Fruit fly (Drosophila melanogaster) whole organism, embryonic: Measurements from ENCODE around the gene elgi.
A peak's percentile ranks its signal among the peaks of the same experiment; 100 is the strongest.

Source experiments
- BtbVII ChIP-seq: fragments of 200-800 bp; sonication (Bioruptor generic); optimal IDR thresholded peaks from 3 replicates; lab custom pipeline; 2017; ENCODE audit warnings: missing biosample characterization, mild to moderate bottlenecking, missing genetic modification characterization
- Bteb2 ChIP-seq: fragments of 200-800 bp; sonication (Bioruptor generic); optimal IDR thresholded peaks from 2 replicates; lab custom pipeline; 2016; ENCODE audit warnings: missing biosample characterization, missing genetic modification characterization
- CG10654 ChIP-seq: fragments of 200-800 bp; sonication (Bioruptor generic); optimal IDR thresholded peaks from 2 replicates; lab custom pipeline; 2016; ENCODE audit warnings: missing biosample characterization, missing genetic modification characterization
- CG12391 ChIP-seq: fragments of 200-800 bp; sonication (Bioruptor generic); optimal IDR thresholded peaks from 3 replicates; lab custom pipeline; 2018; ENCODE audit warnings: missing biosample characterization, mild to moderate bottlenecking, missing genetic modification characterization, moderate library complexity
- CG14050 ChIP-seq: fragments of 200-800 bp; sonication (Bioruptor generic); IDR thresholded peaks from 3 replicates; pipeline ENCODE4 v1.3.6; 2022; ENCODE audit warnings: missing biosample characterization, missing genetic modification characterization
- CG15269 ChIP-seq: fragments of 200-800 bp; sonication (Bioruptor generic); optimal IDR thresholded peaks from 2 replicates; lab custom pipeline; 2018; ENCODE audit warnings: missing biosample characterization, mild to moderate bottlenecking, missing genetic modification characterization, moderate library complexity
- CG15601 ChIP-seq: fragments of 200-800 bp; sonication (Bioruptor generic); optimal IDR thresholded peaks from 3 replicates; lab custom pipeline; 2019; ENCODE audit warnings: missing biosample characterization, mild to moderate bottlenecking, missing genetic modification characterization, moderate library complexity
- CG1602 ChIP-seq: fragments of 200-800 bp; sonication (Bioruptor generic); optimal IDR thresholded peaks from 3 replicates; lab custom pipeline; 2016; ENCODE audit warnings: missing biosample characterization, missing genetic modification characterization
- CG16815 ChIP-seq: fragments of 200-800 bp; sonication (Bioruptor generic); optimal IDR thresholded peaks from 3 replicates; lab custom pipeline; 2017; ENCODE audit warnings: missing biosample characterization, mild to moderate bottlenecking, missing genetic modification characterization
- CG16863 ChIP-seq: fragments of 200-800 bp; sonication (Bioruptor generic); optimal IDR thresholded peaks from 3 replicates; lab custom pipeline; 2016; ENCODE audit warnings: missing biosample characterization, missing genetic modification characterization
- CG18619 ChIP-seq: fragments of 200-800 bp; sonication (Bioruptor generic); optimal IDR thresholded peaks from 3 replicates; lab custom pipeline; 2017; ENCODE audit warnings: missing biosample characterization, mild to moderate bottlenecking, missing genetic modification characterization
- CG2678 ChIP-seq: fragments of 200-800 bp; sonication (Bioruptor generic); optimal IDR thresholded peaks from 3 replicates; lab custom pipeline; 2019; ENCODE audit warnings: missing biosample characterization, mild to moderate bottlenecking, missing genetic modification characterization, moderate library complexity
- CG2875 ChIP-seq: fragments of 200-800 bp; sonication (Bioruptor generic); optimal IDR thresholded peaks from 2 replicates; lab custom pipeline; 2017; ENCODE audit warnings: missing biosample characterization, mild to moderate bottlenecking, missing genetic modification characterization, missing genetic modification reagents
- CG30403 ChIP-seq: fragments of 200-800 bp; sonication (Bioruptor generic); optimal IDR thresholded peaks from 3 replicates; lab custom pipeline; 2016; ENCODE audit warnings: missing biosample characterization, missing genetic modification characterization
- CG3407 ChIP-seq: fragments of 200-800 bp; sonication (Bioruptor generic); optimal IDR thresholded peaks from 2 replicates; lab custom pipeline; 2018; ENCODE audit warnings: missing biosample characterization, mild to moderate bottlenecking, missing genetic modification characterization
- CG3995 ChIP-seq: fragments of 200-800 bp; sonication (Bioruptor generic); optimal IDR thresholded peaks from 3 replicates; lab custom pipeline; 2016; ENCODE audit warnings: missing biosample characterization, missing genetic modification characterization
- CG4404 ChIP-seq: fragments of 200-800 bp; sonication (Bioruptor generic); IDR thresholded peaks from 2 replicates; pipeline ENCODE4 v1.3.6; 2022; ENCODE audit warnings: missing biosample characterization, missing genetic modification characterization
- CG7271 ChIP-seq: fragments of 200-800 bp; sonication (Bioruptor generic); optimal IDR thresholded peaks from 2 replicates; lab custom pipeline; 2018; ENCODE audit warnings: missing biosample characterization, mild to moderate bottlenecking, missing genetic modification characterization, moderate library complexity
- CG7745 ChIP-seq: fragments of 200-800 bp; sonication (Bioruptor generic); optimal IDR thresholded peaks from 2 replicates; lab custom pipeline; 2018; ENCODE audit warnings: missing biosample characterization, mild to moderate bottlenecking, missing genetic modification characterization, moderate library complexity
- CG8924 ChIP-seq: fragments of 200-800 bp; optimal IDR thresholded peaks from 3 replicates; lab custom pipeline; 2019; ENCODE audit warnings: missing biosample characterization, mild to moderate bottlenecking, missing genetic modification characterization, moderate library complexity
- CG8944 ChIP-seq: fragments of 200-800 bp; sonication (Bioruptor generic); optimal IDR thresholded peaks from 3 replicates; lab custom pipeline; 2016; ENCODE audit warnings: missing biosample characterization, missing genetic modification characterization
- CG9215 ChIP-seq: fragments of 200-800 bp; sonication (Bioruptor generic); IDR thresholded peaks from 2 replicates; pipeline ENCODE4 v1.3.6; 2022; ENCODE audit warnings: missing biosample characterization, missing genetic modification characterization
- CG9876 ChIP-seq: fragments of 200-800 bp; sonication (Bioruptor generic); optimal IDR thresholded peaks from 2 replicates; lab custom pipeline; 2016; ENCODE audit warnings: missing biosample characterization, missing genetic modification characterization
- CoRest ChIP-seq: fragments of 200-800 bp; sonication (Bioruptor generic); optimal IDR thresholded peaks from 3 replicates; lab custom pipeline; 2018; ENCODE audit warnings: missing biosample characterization, mild to moderate bottlenecking, missing genetic modification characterization, moderate library complexity
- HmgZ ChIP-seq: fragments of 200-800 bp; sonication (Bioruptor generic); optimal IDR thresholded peaks from 2 replicates; lab custom pipeline; 2018; ENCODE audit warnings: missing biosample characterization, mild to moderate bottlenecking, missing genetic modification characterization
- Neu2 ChIP-seq: fragments of 200-800 bp; sonication (Bioruptor generic); optimal IDR thresholded peaks from 3 replicates; lab custom pipeline; 2016; ENCODE audit warnings: missing biosample characterization, missing genetic modification characterization, borderline replicate concordance
- Nf-YC ChIP-seq: fragments of 200-800 bp; optimal IDR thresholded peaks from 3 replicates; lab custom pipeline; 2019; ENCODE audit warnings: missing biosample characterization, mild to moderate bottlenecking, missing genetic modification characterization, moderate library complexity
- Oaz ChIP-seq: fragments of 200-800 bp; sonication (Bioruptor generic); IDR thresholded peaks from 2 replicates; pipeline ENCODE4 v1.3.6; 2022; ENCODE audit warnings: missing biosample characterization, missing genetic modification characterization
- Opbp ChIP-seq: fragments of 200-800 bp; sonication (Bioruptor generic); IDR thresholded peaks from 3 replicates; pipeline ENCODE4 v1.3.6; 2022; ENCODE audit warnings: missing biosample characterization, missing genetic modification characterization; ENCODE audit not compliant: partially characterized antibody
- Ptx1 ChIP-seq: fragments of 200-800 bp; sonication (Bioruptor generic); IDR thresholded peaks from 2 replicates; pipeline ENCODE4 v1.3.6; 2022; ENCODE audit warnings: missing biosample characterization, missing genetic modification characterization
- Rfx ChIP-seq: fragments of 200-800 bp; sonication (Bioruptor generic); IDR thresholded peaks from 2 replicates; pipeline ENCODE4 v1.3.6; 2022; ENCODE audit warnings: missing biosample characterization, missing genetic modification characterization
- Tbp ChIP-seq: fragments of >200 bp; optimal IDR thresholded peaks from 2 replicates; lab custom pipeline; 2018; ENCODE audit warnings: missing biosample characterization, missing genetic modification characterization
- ap ChIP-seq: fragments of 200-800 bp; sonication (Bioruptor generic); IDR thresholded peaks from 2 replicates; pipeline ENCODE4 v1.3.6; 2022; ENCODE audit warnings: missing biosample characterization, missing genetic modification characterization
- ase ChIP-seq: fragments of 200-800 bp; sonication (Bioruptor generic); IDR thresholded peaks from 3 replicates; pipeline ENCODE4 v1.3.6; 2022; ENCODE audit warnings: missing biosample characterization, missing genetic modification characterization
- btn ChIP-seq: fragments of 200-800 bp; sonication (Bioruptor generic); optimal IDR thresholded peaks from 2 replicates; lab custom pipeline; 2016; ENCODE audit warnings: missing biosample characterization, missing genetic modification characterization
- corto ChIP-seq: fragments of 200-800 bp; sonication (Bioruptor generic); optimal IDR thresholded peaks from 2 replicates; lab custom pipeline; 2016; ENCODE audit warnings: missing biosample characterization, mild to moderate bottlenecking, missing genetic modification characterization, moderate library complexity
- crol ChIP-seq: fragments of 200-800 bp; sonication (Bioruptor generic); IDR thresholded peaks from 2 replicates; pipeline ENCODE4 v1.3.6; 2022; ENCODE audit warnings: missing biosample characterization, missing genetic modification characterization
- dan ChIP-seq: fragments of 200-800 bp; sonication (Bioruptor generic); IDR thresholded peaks from 2 replicates; pipeline ENCODE4 v1.3.6; 2022; ENCODE audit warnings: missing biosample characterization, missing genetic modification characterization
- esg ChIP-seq: fragments of 200-800 bp; sonication (Bioruptor generic); conservative IDR thresholded peaks from 2 replicates; pipeline ENCODE4 v1.3.6; 2022; ENCODE audit warnings: missing biosample characterization, missing genetic modification characterization
- her ChIP-seq: fragments of 200-800 bp; sonication (Bioruptor generic); optimal IDR thresholded peaks from 2 replicates; lab custom pipeline; 2016; ENCODE audit warnings: missing biosample characterization, missing genetic modification characterization
- ind ChIP-seq: fragments of 200-800 bp; sonication (Bioruptor generic); optimal IDR thresholded peaks from 3 replicates; lab custom pipeline; 2016; ENCODE audit warnings: missing biosample characterization, missing genetic modification characterization
- mam ChIP-seq: fragments of 200-800 bp; sonication (Bioruptor generic); optimal IDR thresholded peaks from 3 replicates; lab custom pipeline; 2016; ENCODE audit warnings: missing biosample characterization, missing genetic modification characterization
- nmo ChIP-seq: fragments of 200-800 bp; sonication (Bioruptor generic); optimal IDR thresholded peaks from 2 replicates; lab custom pipeline; 2018; ENCODE audit warnings: missing biosample characterization, mild to moderate bottlenecking, missing genetic modification characterization, moderate library complexity
- p53 ChIP-seq: fragments of 200-800 bp; sonication (Bioruptor generic); optimal IDR thresholded peaks from 2 replicates; lab custom pipeline; 2016; ENCODE audit warnings: missing biosample characterization, missing genetic modification characterization
- phol ChIP-seq: fragments of 200-800 bp; sonication (Bioruptor generic); optimal IDR thresholded peaks from 3 replicates; lab custom pipeline; 2018; ENCODE audit warnings: missing biosample characterization, mild to moderate bottlenecking, missing genetic modification characterization, moderate library complexity
- row ChIP-seq: fragments of 200-800 bp; sonication (Bioruptor generic); IDR thresholded peaks from 3 replicates; pipeline ENCODE4 v1.3.6; 2022; ENCODE audit warnings: missing biosample characterization, missing genetic modification characterization
- sd ChIP-seq: fragments of 200-800 bp; sonication (Bioruptor generic); optimal IDR thresholded peaks from 3 replicates; lab custom pipeline; 2018; ENCODE audit warnings: missing biosample characterization, mild to moderate bottlenecking, missing genetic modification characterization, moderate library complexity
- so ChIP-seq: fragments of 200-800 bp; sonication (Bioruptor generic); IDR thresholded peaks from 3 replicates; pipeline ENCODE4 v1.3.6; 2022; ENCODE audit warnings: missing biosample characterization, missing genetic modification characterization
- usp ChIP-seq: fragments of >200 bp; optimal IDR thresholded peaks from 2 replicates; lab custom pipeline; 2017; ENCODE audit warnings: missing biosample characterization, missing genetic modification characterization
- zfh2 ChIP-seq: fragments of 200-800 bp; sonication (Bioruptor generic); optimal IDR thresholded peaks from 2 replicates; lab custom pipeline; 2016; ENCODE audit warnings: missing biosample characterization, missing genetic modification characterization

Gene elgi

dm6 chr3L:16004401-16005237 lies 48.3 kb downstream of the elgi start, which contains the start of the genes hzg and mRpS31 (continued):
- TF ChIP-seq CG30403 (GFP tag; lab: Kevin White, UChicago) (peak; percentile 74), CG8944 (GFP tag; lab: Kevin White, UChicago) (peak; percentile 3), CG16863 (peak; percentile 60), CG16815 (GFP tag; lab: Kevin White, UChicago) (peak; percentile 2), CG7271 (tag; lab: Kevin White, UChicago) (no peak), CG15269 (tag; lab: Kevin White, UChicago) (peak; percentile 46), Tbp (GFP tag; lab: Kevin White, UChicago) (no peak), btn (no peak), CG7745 (tag; lab: Kevin White, UChicago) (peak; percentile 20), CG2678 (tag; lab: Kevin White, UChicago) (peak; percentile 68), so (GFP tag; lab: Robert Waterston, UW) (no peak), Neu2 (no peak), row (GFP tag; lab: Robert Waterston, UW) (peak; percentile 88), ap (GFP tag; lab: Robert Waterston, UW) (no peak), nmo (GFP tag; lab: Kevin White, UChicago) (peak; percentile 44), Opbp (GFP tag; lab: Robert Waterston, UW) (no peak), CG3407 (no peak), CG2875 (GFP tag; lab: Kevin White, UChicago) (no peak), CG8924 (tag; lab: Kevin White, UChicago) (peak; percentile 68), crol (no peak), ind (peak; percentile 64), Oaz (no peak), ase (no peak), phol (tag; lab: Kevin White, UChicago) (peak; percentile 73), corto (GFP tag; lab: Kevin White, UChicago) (peak; percentile 28), CG10654 (peak; percentile 50), CG14050 (GFP tag; lab: Robert Waterston, UW) (no peak), CG15601 (tag; lab: Kevin White, UChicago) (peak; percentile 20), Ptx1 (peak; percentile 70), dan (GFP tag; lab: Robert Waterston, UW) (no peak), CG1602 (GFP tag; lab: Kevin White, UChicago) (peak; percentile 54), Rfx (GFP tag; lab: Robert Waterston, UW) (peak; percentile 66), CG18619 (GFP tag; lab: Kevin White, UChicago) (peak; percentile 5), sd (peak; percentile 62), CG12391 (tag; lab: Kevin White, UChicago) (peak; percentile 81), zfh2 (GFP tag; lab: Kevin White, UChicago) (peak; percentile 60), her (GFP tag; lab: Kevin White, UChicago) (no peak), CG9215 (GFP tag; lab: Robert Waterston, UW) (peak; percentile 57), CG3995 (peak; percentile 46), usp (GFP tag; lab: Kevin White, UChicago) (no peak), HmgZ (tag; lab: Kevin White, UChicago) (peak; percentile 47), p53 (GFP tag; lab: Kevin White, UChicago) (no peak), CG9876 (GFP tag; lab: Kevin White, UChicago) (no peak), Nf-YC (tag; lab: Kevin White, UChicago) (peak; percentile 56), esg (peak; percentile 18; the same call in 1 of the 2 replicates), mam (GFP tag; lab: Kevin White, UChicago) (peak; percentile 69), CG4404 (peak; percentile 41), BtbVII (GFP tag; lab: Kevin White, UChicago) (peak; percentile 9), Bteb2 (GFP tag; lab: Kevin White, UChicago) (peak; percentile 27), CoRest (peak; percentile 73)
